Fruit fly (Drosophila melanogaster) whole organism, embryonic: Measurements from ENCODE around the gene CG42263.

Source experiments
- Atf6 ChIP-seq: fragments of 200-800 bp; sonication (Bioruptor generic); IDR thresholded peaks from 2 replicates; pipeline ENCODE4 v1.3.6; 2022; ENCODE audit warnings: missing biosample characterization, missing genetic modification characterization
- CG11085 ChIP-seq: fragments of 200-800 bp; sonication (Bioruptor generic); IDR thresholded peaks from 2 replicates; pipeline ENCODE4 v1.3.6; 2022; ENCODE audit warnings: missing biosample characterization, missing genetic modification characterization
- CG11398 ChIP-seq: fragments of 200-800 bp; sonication (Bioruptor generic); optimal IDR thresholded peaks from 2 replicates; lab custom pipeline; 2016; ENCODE audit warnings: missing biosample characterization, missing genetic modification characterization
- CG12071 ChIP-seq: fragments of 200-800 bp; sonication (Bioruptor generic); optimal IDR thresholded peaks from 3 replicates; lab custom pipeline; 2018; ENCODE audit warnings: missing biosample characterization, mild to moderate bottlenecking, missing genetic modification characterization
- CG12942 ChIP-seq: fragments of 200-800 bp; sonication (Bioruptor generic); optimal IDR thresholded peaks from 3 replicates; lab custom pipeline; 2016; ENCODE audit warnings: missing biosample characterization, missing genetic modification characterization
- CG14667 ChIP-seq: fragments of 200-800 bp; sonication (Bioruptor generic); IDR thresholded peaks from 2 replicates; pipeline ENCODE4 v1.3.6; 2022; ENCODE audit warnings: missing biosample characterization, missing genetic modification characterization
- CG15269 ChIP-seq: fragments of 200-800 bp; sonication (Bioruptor generic); optimal IDR thresholded peaks from 2 replicates; lab custom pipeline; 2018; ENCODE audit warnings: missing biosample characterization, mild to moderate bottlenecking, missing genetic modification characterization, moderate library complexity
- CG15479 ChIP-seq: fragments of 200-800 bp; sonication (Bioruptor generic); optimal IDR thresholded peaks from 3 replicates; lab custom pipeline; 2019; ENCODE audit warnings: missing biosample characterization, mild to moderate bottlenecking, missing genetic modification characterization, moderate library complexity
- CG17361 ChIP-seq: fragments of 200-800 bp; sonication (Bioruptor generic); IDR thresholded peaks from 3 replicates; pipeline ENCODE4 v1.3.6; 2022; ENCODE audit warnings: missing biosample characterization, missing genetic modification characterization
- CG17568 ChIP-seq: fragments of 200-800 bp; sonication (Bioruptor generic); optimal IDR thresholded peaks from 2 replicates; lab custom pipeline; 2018; ENCODE audit warnings: missing biosample characterization, mild to moderate bottlenecking, missing genetic modification characterization, moderate library complexity
- CG17612 ChIP-seq: fragments of 200-800 bp; sonication (Bioruptor generic); IDR thresholded peaks from 2 replicates; pipeline ENCODE4 v1.3.6; 2022; ENCODE audit warnings: missing biosample characterization, missing genetic modification characterization
- CG18764 ChIP-seq: fragments of 200-800 bp; sonication (Bioruptor generic); optimal IDR thresholded peaks from 3 replicates; lab custom pipeline; 2016; ENCODE audit warnings: missing biosample characterization, missing genetic modification characterization
- CG2678 ChIP-seq: fragments of 200-800 bp; sonication (Bioruptor generic); optimal IDR thresholded peaks from 3 replicates; lab custom pipeline; 2019; ENCODE audit warnings: missing biosample characterization, mild to moderate bottlenecking, missing genetic modification characterization, moderate library complexity
- CG2712 ChIP-seq: fragments of 200-800 bp; optimal IDR thresholded peaks from 3 replicates; lab custom pipeline; 2019; ENCODE audit warnings: missing biosample characterization, mild to moderate bottlenecking, missing genetic modification characterization, moderate library complexity
- CG32532 ChIP-seq: fragments of 200-800 bp; sonication (Bioruptor generic); IDR thresholded peaks from 2 replicates; pipeline ENCODE4 v1.3.6; 2022; ENCODE audit warnings: missing biosample characterization, missing genetic modification characterization
- CG3407 ChIP-seq: fragments of 200-800 bp; sonication (Bioruptor generic); optimal IDR thresholded peaks from 2 replicates; lab custom pipeline; 2018; ENCODE audit warnings: missing biosample characterization, mild to moderate bottlenecking, missing genetic modification characterization
- CG4282 ChIP-seq: fragments of 200-800 bp; sonication (Bioruptor generic); optimal IDR thresholded peaks from 2 replicates; lab custom pipeline; 2016; ENCODE audit warnings: missing biosample characterization, missing genetic modification characterization
- CG4617 ChIP-seq: fragments of 200-800 bp; sonication (Bioruptor generic); optimal IDR thresholded peaks from 3 replicates; lab custom pipeline; 2016; ENCODE audit warnings: missing biosample characterization, missing genetic modification characterization, borderline replicate concordance
- CG5245 ChIP-seq: fragments of 200-800 bp; sonication (Bioruptor generic); optimal IDR thresholded peaks from 3 replicates; lab custom pipeline; 2016; ENCODE audit warnings: missing biosample characterization, missing genetic modification characterization
- CG6272 ChIP-seq: fragments of 200-800 bp; sonication (Bioruptor generic); IDR thresholded peaks from 2 replicates; pipeline ENCODE4 v1.3.6; 2022; ENCODE audit warnings: missing biosample characterization, missing genetic modification characterization
- CG7786 ChIP-seq: fragments of 200-800 bp; sonication (Bioruptor generic); optimal IDR thresholded peaks from 2 replicates; lab custom pipeline; 2016; ENCODE audit warnings: missing biosample characterization, missing genetic modification characterization
- CG8281 ChIP-seq: fragments of 200-800 bp; sonication (Bioruptor generic); optimal IDR thresholded peaks from 2 replicates; lab custom pipeline; 2018; ENCODE audit warnings: missing biosample characterization, mild to moderate bottlenecking, missing genetic modification characterization, moderate library complexity
- CG8359 ChIP-seq: fragments of 200-800 bp; sonication (Bioruptor generic); optimal IDR thresholded peaks from 2 replicates; lab custom pipeline; 2017; ENCODE audit warnings: missing biosample characterization, mild to moderate bottlenecking, missing genetic modification characterization, borderline replicate concordance
- Camta ChIP-seq: fragments of 200-800 bp; sonication (Bioruptor generic); optimal IDR thresholded peaks from 2 replicates; lab custom pipeline; 2016; ENCODE audit warnings: missing biosample characterization, missing genetic modification characterization
- Dek ChIP-seq: fragments of 200-800 bp; sonication (Bioruptor generic); optimal IDR thresholded peaks from 3 replicates; lab custom pipeline; 2019; ENCODE audit warnings: missing biosample characterization, mild to moderate bottlenecking, missing genetic modification characterization, moderate library complexity
- ERR ChIP-seq: fragments of 200-800 bp; sonication (Bioruptor generic); optimal IDR thresholded peaks from 2 replicates; lab custom pipeline; 2016; ENCODE audit warnings: missing biosample characterization, missing genetic modification characterization
- Ets65A ChIP-seq: fragments of 200-800 bp; sonication (Bioruptor generic); peaks from one replicate; lab custom pipeline; 2016; ENCODE audit warnings: missing biosample characterization, missing genetic modification characterization
- Jarid2 ChIP-seq: fragments of 200-800 bp; sonication (Bioruptor generic); optimal IDR thresholded peaks from 3 replicates; lab custom pipeline; 2017; ENCODE audit warnings: mild to moderate bottlenecking, missing biosample characterization, missing genetic modification reagents, missing genetic modification characterization
- MESR4 ChIP-seq: fragments of 200-800 bp; sonication (Bioruptor generic); optimal IDR thresholded peaks from 2 replicates; lab custom pipeline; 2018; ENCODE audit warnings: missing biosample characterization, mild to moderate bottlenecking, missing genetic modification characterization, moderate library complexity
- Med ChIP-seq: fragments of 200-800 bp; sonication (Bioruptor generic); peaks from one replicate; lab custom pipeline; 2016; ENCODE audit warnings: missing biosample characterization, missing genetic modification characterization, mild to moderate bottlenecking, inconsistent platforms, moderate library complexity
- Oaz ChIP-seq: fragments of 200-800 bp; sonication (Bioruptor generic); IDR thresholded peaks from 2 replicates; pipeline ENCODE4 v1.3.6; 2022; ENCODE audit warnings: missing biosample characterization, missing genetic modification characterization
- Sox102F ChIP-seq: fragments of 200-800 bp; sonication (Bioruptor generic); optimal IDR thresholded peaks from 2 replicates; lab custom pipeline; 2018; ENCODE audit warnings: missing biosample characterization, mild to moderate bottlenecking, missing genetic modification characterization, moderate library complexity
- Spps ChIP-seq: fragments of 200-800 bp; sonication (Bioruptor generic); optimal IDR thresholded peaks from 2 replicates; lab custom pipeline; 2018; ENCODE audit warnings: missing biosample characterization, mild to moderate bottlenecking, missing genetic modification characterization
- Usf ChIP-seq: fragments of 200-800 bp; sonication (Bioruptor generic); optimal IDR thresholded peaks from 2 replicates; lab custom pipeline; 2017; ENCODE audit warnings: missing genotype, missing biosample characterization, missing genetic modification characterization
- Vsx1 ChIP-seq: fragments of 200-800 bp; sonication (Bioruptor generic); optimal IDR thresholded peaks from 2 replicates; lab custom pipeline; 2017; ENCODE audit warnings: missing biosample characterization, mild to moderate bottlenecking, missing genetic modification characterization, missing genetic modification reagents
- ab ChIP-seq: fragments of 200-800 bp; sonication (Bioruptor generic); optimal IDR thresholded peaks from 2 replicates; lab custom pipeline; 2016; ENCODE audit warnings: missing biosample characterization, missing genetic modification characterization
- cad ChIP-seq: fragments of >200 bp; optimal IDR thresholded peaks from 2 replicates; lab custom pipeline; 2017; ENCODE audit warnings: missing biosample characterization, missing genetic modification characterization
- cg ChIP-seq: fragments of 200-800 bp; sonication (Bioruptor generic); optimal IDR thresholded peaks from 3 replicates; lab custom pipeline; 2019; ENCODE audit warnings: missing biosample characterization, mild to moderate bottlenecking, missing genetic modification characterization, moderate library complexity
- chn ChIP-seq: fragments of 200-800 bp; sonication (Bioruptor generic); optimal IDR thresholded peaks from 2 replicates; lab custom pipeline; 2016; ENCODE audit warnings: missing biosample characterization, missing genetic modification characterization
- croc ChIP-seq: fragments of 200-800 bp; sonication (Bioruptor generic); conservative IDR thresholded peaks from 3 replicates; pipeline ENCODE4 v1.3.6; 2022; ENCODE audit warnings: missing biosample characterization, missing genetic modification characterization
- dmrt99B ChIP-seq: fragments of 200-800 bp; sonication (Bioruptor generic); optimal IDR thresholded peaks from 2 replicates; lab custom pipeline; 2018; ENCODE audit warnings: missing biosample characterization, mild to moderate bottlenecking, missing genetic modification characterization, moderate library complexity
- esg ChIP-seq: fragments of 200-800 bp; sonication (Bioruptor generic); conservative IDR thresholded peaks from 2 replicates; pipeline ENCODE4 v1.3.6; 2022; ENCODE audit warnings: missing biosample characterization, missing genetic modification characterization
- eyg ChIP-seq: fragments of 200-800 bp; sonication (Bioruptor generic); optimal IDR thresholded peaks from 3 replicates; lab custom pipeline; 2016; ENCODE audit warnings: missing biosample characterization, missing genetic modification characterization
- ind ChIP-seq: fragments of 200-800 bp; sonication (Bioruptor generic); optimal IDR thresholded peaks from 3 replicates; lab custom pipeline; 2016; ENCODE audit warnings: missing biosample characterization, missing genetic modification characterization
- jigr1 ChIP-seq: fragments of 200-800 bp; sonication (Bioruptor generic); IDR thresholded peaks from 3 replicates; pipeline ENCODE4 v1.3.6; 2022; ENCODE audit warnings: missing biosample characterization, missing genetic modification characterization
- lmd ChIP-seq: fragments of 200-800 bp; sonication (Bioruptor generic); IDR thresholded peaks from 2 replicates; pipeline ENCODE4 v1.3.6; 2022; ENCODE audit warnings: missing biosample characterization, missing genetic modification characterization
- onecut ChIP-seq: fragments of 200-800 bp; sonication (Bioruptor generic); IDR thresholded peaks from 2 replicates; pipeline ENCODE4 v1.3.6; 2022; ENCODE audit warnings: missing biosample characterization, missing genetic modification characterization
- ssp ChIP-seq: fragments of 200-800 bp; sonication (Bioruptor generic); IDR thresholded peaks from 2 replicates; pipeline ENCODE4 v1.3.6; 2022; ENCODE audit warnings: missing biosample characterization, missing genetic modification characterization
- tna ChIP-seq: fragments of 200-800 bp; sonication (Bioruptor generic); IDR thresholded peaks from 2 replicates; pipeline ENCODE4 v1.3.6; 2022; ENCODE audit warnings: missing biosample characterization, missing genetic modification characterization; ENCODE audit not compliant: partially characterized antibody
- toy ChIP-seq: fragments of 200-800 bp; sonication (Bioruptor generic); IDR thresholded peaks from 2 replicates; pipeline ENCODE4 v1.3.6; 2022; ENCODE audit warnings: missing biosample characterization, missing genetic modification characterization
- tup ChIP-seq: fragments of 200-800 bp; sonication (Bioruptor generic); optimal IDR thresholded peaks from 2 replicates; lab custom pipeline; 2016; ENCODE audit warnings: missing biosample characterization, mild to moderate bottlenecking, missing genetic modification characterization, moderate library complexity
- zfh1 ChIP-seq: fragments of 200-800 bp; sonication (Bioruptor generic); IDR thresholded peaks from 3 replicates; pipeline ENCODE4 v1.3.6; 2022; ENCODE audit warnings: missing biosample characterization, missing genetic modification characterization

CG42263 gene

DNA sequence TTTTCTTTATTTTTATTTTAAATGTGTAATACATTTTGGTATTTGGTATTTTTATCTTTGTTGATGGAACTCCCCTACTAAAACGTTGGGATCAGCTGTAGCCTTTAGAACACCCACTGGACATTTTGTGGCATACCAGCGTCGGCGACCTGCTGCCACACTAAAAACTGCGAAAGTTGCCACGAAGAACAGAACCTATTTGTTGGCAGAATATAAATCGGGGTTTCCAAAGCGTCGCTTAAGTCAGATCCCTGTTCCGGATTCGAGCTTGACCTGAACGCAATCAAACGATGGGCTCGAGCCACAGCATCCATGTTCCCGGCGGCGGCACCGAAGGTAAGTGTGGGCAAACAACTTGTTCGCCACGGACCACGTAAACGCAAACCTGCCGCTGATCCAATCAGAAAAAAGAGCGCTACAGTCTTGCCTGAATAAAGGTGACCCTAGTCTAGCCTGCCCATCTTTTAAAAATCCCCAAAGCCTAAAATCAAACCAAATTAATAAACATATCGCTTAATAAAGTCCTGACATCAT lies 30.8 kb downstream of the CG42263 start, which contains the start of gene Grasp65 (continued):
- TF ChIP-seq CG18764, result no peak
- TF ChIP-seq Usf (GFP tag; lab: Kevin White, UChicago), result no peak
- TF ChIP-seq CG3407 (GFP tag; lab: Kevin White, UChicago), result no peak
- peak; percentile 21 for TF ChIP-seq CG2678 (tag; lab: Kevin White, UChicago)
- no peak for TF ChIP-seq tup (GFP tag; lab: Kevin White, UChicago)
- TF ChIP-seq ERR (GFP tag; lab: Kevin White, UChicago), result no peak
- no peak for TF ChIP-seq cg (GFP tag; lab: Kevin White, UChicago)
- TF ChIP-seq CG32532 (GFP tag; lab: Robert Waterston, UW), result peak; percentile 18; the same call in 1 of the 2 replicates
- TF ChIP-seq MESR4 (GFP tag; lab: Kevin White, UChicago), result peak; percentile 97
- no peak for TF ChIP-seq ssp (GFP tag; lab: Robert Waterston, UW)
- TF ChIP-seq Vsx1, result no peak
- TF ChIP-seq Oaz (GFP tag; lab: Robert Waterston, UW), result no peak
- no peak for TF ChIP-seq CG7786
- no peak for TF ChIP-seq CG17612 (GFP tag; lab: Robert Waterston, UW)
- TF ChIP-seq CG12071, result no peak
- TF ChIP-seq tna (GFP tag; lab: Robert Waterston, UW), result no peak; the same call in 1 of the 2 replicates
- TF ChIP-seq CG15479, result no peak
- TF ChIP-seq Spps (tag; lab: Kevin White, UChicago), result no peak
- no peak for TF ChIP-seq CG11398 (GFP tag; lab: Kevin White, UChicago)
- TF ChIP-seq CG4617, result no peak
- no peak for TF ChIP-seq CG8281 (tag; lab: Kevin White, UChicago)
- TF ChIP-seq CG5245, result no peak
- no peak for TF ChIP-seq CG14667 (GFP tag; lab: Robert Waterston, UW)
- no peak for TF ChIP-seq cad (GFP tag; lab: Kevin White, UChicago)
- TF ChIP-seq Med (GFP tag; lab: Kevin White, UChicago), result peak; percentile 61
- TF ChIP-seq Camta (GFP tag; lab: Kevin White, UChicago), result no peak
- TF ChIP-seq CG11085 (GFP tag; lab: Robert Waterston, UW), result no peak
- TF ChIP-seq Ets65A, result peak; percentile 23
- no peak for TF ChIP-seq croc (GFP tag; lab: Robert Waterston, UW)
- TF ChIP-seq CG15269, result peak; percentile 4
- TF ChIP-seq CG8359 (GFP tag; lab: Kevin White, UChicago), result no peak
- TF ChIP-seq jigr1 (GFP tag; lab: Robert Waterston, UW), result no peak
- no peak for TF ChIP-seq CG17568 (GFP tag; lab: Kevin White, UChicago)
- TF ChIP-seq Jarid2, result no peak
- TF ChIP-seq CG17361 (GFP tag; lab: Robert Waterston, UW), result peak; percentile 42; the same call in 1 of the 3 replicates
- no peak for TF ChIP-seq zfh1 (GFP tag; lab: Robert Waterston, UW)
- no peak for TF ChIP-seq ab
- TF ChIP-seq eyg, result no peak
- TF ChIP-seq lmd (GFP tag; lab: Robert Waterston, UW), result no peak
- TF ChIP-seq dmrt99B (tag; lab: Kevin White, UChicago), result no peak
- TF ChIP-seq Sox102F (GFP tag; lab: Kevin White, UChicago), result no peak
- peak; percentile 63 for TF ChIP-seq CG2712
- TF ChIP-seq CG4282 (GFP tag; lab: Kevin White, UChicago), result no peak
- no peak for TF ChIP-seq toy (GFP tag; lab: Robert Waterston, UW)
- no peak for TF ChIP-seq chn (GFP tag; lab: Kevin White, UChicago)
- no peak for TF ChIP-seq CG12942
- no peak for TF ChIP-seq ind (GFP tag; lab: Kevin White, UChicago)
- no peak for TF ChIP-seq CG6272 (GFP tag; lab: Robert Waterston, UW)
- no peak for TF ChIP-seq esg (GFP tag; lab: Robert Waterston, UW)
- TF ChIP-seq Dek (tag; lab: Kevin White, UChicago), result peak; percentile 32
- TF ChIP-seq onecut (GFP tag; lab: Robert Waterston, UW), result no peak
- TF ChIP-seq Atf6 (GFP tag; lab: Robert Waterston, UW), result peak; percentile 23; the same call in 1 of the 2 replicates
